Fruit fly (Drosophila melanogaster): ENCODE data around the gene CG10435.

Gene CG10435

dm6 chr3R:7962778-7963494 is 50.1 kb downstream of the CG10435 start (continued):
- TF ChIP-seq CG32006 (GFP tag; optimal IDR thresholded peaks at IDR 0.05) (peak; percentile 92), Ets96B (tag; optimal IDR thresholded peaks at IDR 0.05) (peak; percentile 71), salr (GFP tag; optimal IDR thresholded peaks at IDR 0.05) (peak in 1 of 2 experiments; percentile 90), net (GFP tag; optimal IDR thresholded peaks at IDR 0.05) (peak; percentile 72), Lpt (GFP tag; optimal IDR thresholded peaks at IDR 0.05) (peak; percentile 41), acj6 (GFP tag; optimal IDR thresholded peaks at IDR 0.05) (peak; percentile 70), CG8632 (GFP tag; optimal IDR thresholded peaks at IDR 0.05) (peak; percentile 46), CG15336 (GFP tag; IDR thresholded peaks at IDR 0.05) (peak; percentile 44; the same call in 1 of the 2 replicates), CG3032 (tag; optimal IDR thresholded peaks at IDR 0.05) (peak; percentile 64)

dm6 chr3R:7961348-7961747 is 51.7 kb downstream of the CG10435 start:
- TF ChIP-seq dsx (GFP tag; optimal IDR thresholded peaks at IDR 0.05; ENCODE audit: poor library complexity, severe bottlenecking) (peak; percentile 84), Smox (GFP tag; optimal IDR thresholded peaks at IDR 0.05) (no peak), CG32006 (GFP tag; optimal IDR thresholded peaks at IDR 0.05) (no peak)

Measured in whole organism, prepupa.